Fruit fly (Drosophila melanogaster) Kc167 (cell line): ENCODE results near the gene CG17105.

Experiments
- Myc ChIP-seq: fragments of >200 bp; optimal IDR thresholded peaks from 2 replicates; lab custom pipeline; 2017; ENCODE audit warnings: missing external identifiers
- Sin3A ChIP-seq: fragments of >200 bp; optimal IDR thresholded peaks from 2 replicates; lab custom pipeline; 2018; ENCODE audit warnings: missing external identifiers
- h ChIP-seq: fragments of >200 bp; optimal IDR thresholded peaks from 3 replicates; lab custom pipeline; 2018; ENCODE audit warnings: missing external identifiers
- insv ChIP-seq: fragments of >200 bp; optimal IDR thresholded peaks from 3 replicates; lab custom pipeline; 2018; ENCODE audit warnings: missing external identifiers
- psq ChIP-seq: fragments of >200 bp; optimal IDR thresholded peaks from 2 replicates; lab custom pipeline; 2017; ENCODE audit warnings: missing external identifiers

DNA sequence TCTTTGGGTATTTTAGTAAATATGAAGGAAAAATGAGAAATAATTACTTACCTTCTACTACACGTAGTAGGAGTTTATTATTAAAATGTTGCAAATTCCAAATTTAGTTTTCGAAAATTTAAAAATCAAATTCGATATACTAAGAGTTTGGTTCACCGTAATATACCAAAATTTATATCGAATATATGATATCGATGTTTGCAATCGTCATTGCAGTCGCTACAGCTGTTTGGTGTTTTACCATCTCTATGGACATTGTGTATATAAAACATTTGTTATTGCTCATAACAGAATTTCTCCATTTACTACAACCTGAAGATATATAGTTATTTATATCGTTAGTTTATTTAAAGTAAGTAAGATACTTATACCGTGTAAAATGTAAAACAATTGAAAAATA is 47.9 kb downstream of the CG17105 start, which contains the start of gene CG6443:
- TF ChIP-seq Myc = no peak
- no peak for TF ChIP-seq insv (lab: Kevin White, UChicago)
- no peak for TF ChIP-seq h (lab: Kevin White, UChicago)
- TF ChIP-seq psq (lab: Kevin White, UChicago) = no peak
- no peak for TF ChIP-seq Sin3A
